Fruit fly (Drosophila melanogaster) whole organism, embryonic: ENCODE data around the gene Adh.

ENCODE experiments used
- Ada2b ChIP-seq: fragments of 200-800 bp; sonication (Bioruptor generic); IDR thresholded peaks from 2 replicates; pipeline ENCODE4 v1.3.6; 2022; ENCODE audit warnings: missing biosample characterization, missing genetic modification characterization
- Atf-2 ChIP-seq: fragments of 200-800 bp; sonication (Bioruptor generic); optimal IDR thresholded peaks from 2 replicates; lab custom pipeline; 2016; ENCODE audit warnings: missing biosample characterization, missing genetic modification characterization
- CG11560 ChIP-seq: fragments of 200-800 bp; sonication (Bioruptor generic); IDR thresholded peaks from 3 replicates; pipeline ENCODE4 v1.3.6; 2022; ENCODE audit warnings: missing biosample characterization, missing genetic modification characterization
- CG14050 ChIP-seq: fragments of 200-800 bp; sonication (Bioruptor generic); IDR thresholded peaks from 3 replicates; pipeline ENCODE4 v1.3.6; 2022; ENCODE audit warnings: missing biosample characterization, missing genetic modification characterization
- CG15269 ChIP-seq: fragments of 200-800 bp; sonication (Bioruptor generic); optimal IDR thresholded peaks from 2 replicates; lab custom pipeline; 2018; ENCODE audit warnings: missing biosample characterization, mild to moderate bottlenecking, missing genetic modification characterization, moderate library complexity
- CG17361 ChIP-seq: fragments of 200-800 bp; sonication (Bioruptor generic); IDR thresholded peaks from 3 replicates; pipeline ENCODE4 v1.3.6; 2022; ENCODE audit warnings: missing biosample characterization, missing genetic modification characterization
- CG17829 ChIP-seq: fragments of 200-800 bp; optimal IDR thresholded peaks from 2 replicates; lab custom pipeline; 2019; ENCODE audit warnings: missing biosample characterization, mild to moderate bottlenecking, missing genetic modification characterization, moderate library complexity
- CG2678 ChIP-seq: fragments of 200-800 bp; sonication (Bioruptor generic); optimal IDR thresholded peaks from 3 replicates; lab custom pipeline; 2019; ENCODE audit warnings: missing biosample characterization, mild to moderate bottlenecking, missing genetic modification characterization, moderate library complexity
- CG3281 ChIP-seq: fragments of 200-800 bp; sonication (Bioruptor generic); optimal IDR thresholded peaks from 3 replicates; lab custom pipeline; 2017; ENCODE audit warnings: missing biosample characterization, mild to moderate bottlenecking, missing genetic modification characterization
- CG34376 ChIP-seq: fragments of 200-800 bp; sonication (Bioruptor generic); optimal IDR thresholded peaks from 2 replicates; lab custom pipeline; 2018; ENCODE audit warnings: missing biosample characterization, mild to moderate bottlenecking, missing genetic modification characterization
- CG42726 ChIP-seq: fragments of 200-800 bp; sonication (Bioruptor generic); IDR thresholded peaks from 2 replicates; pipeline ENCODE4 v1.3.6; 2022; ENCODE audit warnings: missing biosample characterization, missing genetic modification characterization; ENCODE audit not compliant: partially characterized antibody
- CG5245 ChIP-seq: fragments of 200-800 bp; sonication (Bioruptor generic); optimal IDR thresholded peaks from 3 replicates; lab custom pipeline; 2016; ENCODE audit warnings: missing biosample characterization, missing genetic modification characterization
- CG6272 ChIP-seq: fragments of 200-800 bp; sonication (Bioruptor generic); IDR thresholded peaks from 2 replicates; pipeline ENCODE4 v1.3.6; 2022; ENCODE audit warnings: missing biosample characterization, missing genetic modification characterization
- CG8478 ChIP-seq: fragments of >200 bp; optimal IDR thresholded peaks from 2 replicates; lab custom pipeline; 2018
- E2f1 ChIP-seq: fragments of 200-800 bp; sonication (Bioruptor generic); IDR thresholded peaks from 2 replicates; pipeline ENCODE4 v1.3.6; 2022; ENCODE audit warnings: missing biosample characterization, missing genetic modification characterization
- HLH4C ChIP-seq: fragments of 200-800 bp; sonication (Bioruptor generic); IDR thresholded peaks from 3 replicates; pipeline ENCODE4 v1.3.6; 2022; ENCODE audit warnings: missing biosample characterization, missing genetic modification characterization; ENCODE audit not compliant: partially characterized antibody
- Hmx ChIP-seq: fragments of 200-800 bp; sonication (Bioruptor generic); optimal IDR thresholded peaks from 2 replicates; lab custom pipeline; 2016; ENCODE audit warnings: missing biosample characterization, missing genetic modification characterization
- Opbp ChIP-seq: fragments of 200-800 bp; sonication (Bioruptor generic); IDR thresholded peaks from 3 replicates; pipeline ENCODE4 v1.3.6; 2022; ENCODE audit warnings: missing biosample characterization, missing genetic modification characterization; ENCODE audit not compliant: partially characterized antibody
- PHDP ChIP-seq: fragments of 200-800 bp; sonication (Bioruptor generic); optimal IDR thresholded peaks from 3 replicates; lab custom pipeline; 2018; ENCODE audit warnings: missing biosample characterization, mild to moderate bottlenecking, missing genetic modification characterization, moderate library complexity
- Pdp1 ChIP-seq, 2 experiments: fragments of 200-800 bp; sonication (Bioruptor generic); optimal IDR thresholded peaks; 3 replicates each; lab custom pipeline; 2016; ENCODE audit warnings: missing biosample characterization in 2 of 2, missing genetic modification characterization in 2 of 2, mild to moderate bottlenecking in 1 of 2, moderate library complexity in 1 of 2
- Ssrp ChIP-seq: fragments of 200-800 bp; sonication (Bioruptor generic); optimal IDR thresholded peaks from 2 replicates; lab custom pipeline; 2018; ENCODE audit warnings: missing biosample characterization, mild to moderate bottlenecking, missing genetic modification characterization, moderate library complexity
- Vsx1 ChIP-seq: fragments of 200-800 bp; sonication (Bioruptor generic); optimal IDR thresholded peaks from 2 replicates; lab custom pipeline; 2017; ENCODE audit warnings: missing biosample characterization, mild to moderate bottlenecking, missing genetic modification characterization, missing genetic modification reagents
- cg ChIP-seq: fragments of 200-800 bp; sonication (Bioruptor generic); optimal IDR thresholded peaks from 3 replicates; lab custom pipeline; 2019; ENCODE audit warnings: missing biosample characterization, mild to moderate bottlenecking, missing genetic modification characterization, moderate library complexity
- exex ChIP-seq: fragments of 200-800 bp; sonication (Bioruptor generic); optimal IDR thresholded peaks from 4 replicates; lab custom pipeline; 2018; ENCODE audit warnings: missing biosample characterization, mild to moderate bottlenecking, missing genetic modification characterization, moderate library complexity
- grau ChIP-seq: fragments of 200-800 bp; optimal IDR thresholded peaks from 3 replicates; lab custom pipeline; 2019; ENCODE audit warnings: missing biosample characterization, mild to moderate bottlenecking, missing genetic modification characterization, moderate library complexity
- grn ChIP-seq: fragments of 200-800 bp; sonication (Bioruptor generic); optimal IDR thresholded peaks from 3 replicates; lab custom pipeline; 2017; ENCODE audit warnings: missing biosample characterization, missing genetic modification characterization
- mirr ChIP-seq: fragments of 200-800 bp; sonication (Bioruptor generic); optimal IDR thresholded peaks from 3 replicates; lab custom pipeline; 2018; ENCODE audit warnings: missing biosample characterization, mild to moderate bottlenecking, missing genetic modification characterization
- row ChIP-seq: fragments of 200-800 bp; sonication (Bioruptor generic); IDR thresholded peaks from 3 replicates; pipeline ENCODE4 v1.3.6; 2022; ENCODE audit warnings: missing biosample characterization, missing genetic modification characterization
- sens ChIP-seq: fragments of 200-800 bp; sonication (Bioruptor generic); peaks from one replicate; lab custom pipeline; 2016; ENCODE audit warnings: missing biosample characterization, missing genetic modification characterization
- slou ChIP-seq: fragments of 200-800 bp; sonication (Bioruptor generic); optimal IDR thresholded peaks from 3 replicates; lab custom pipeline; 2016; ENCODE audit warnings: missing biosample characterization, missing genetic modification characterization
- sqz ChIP-seq: fragments of 200-800 bp; sonication (Bioruptor generic); optimal IDR thresholded peaks from 3 replicates; lab custom pipeline; 2018; ENCODE audit warnings: missing biosample characterization, mild to moderate bottlenecking, missing genetic modification characterization
- sug ChIP-seq: fragments of 200-800 bp; optimal IDR thresholded peaks from 2 replicates; lab custom pipeline; 2019; ENCODE audit warnings: missing biosample characterization, mild to moderate bottlenecking, missing genetic modification characterization, moderate library complexity
- unpg ChIP-seq: fragments of 200-800 bp; sonication (Bioruptor generic); optimal IDR thresholded peaks from 3 replicates; lab custom pipeline; 2018; ENCODE audit warnings: missing biosample characterization, mild to moderate bottlenecking, missing genetic modification characterization, moderate library complexity

Gene Adh

DNA sequence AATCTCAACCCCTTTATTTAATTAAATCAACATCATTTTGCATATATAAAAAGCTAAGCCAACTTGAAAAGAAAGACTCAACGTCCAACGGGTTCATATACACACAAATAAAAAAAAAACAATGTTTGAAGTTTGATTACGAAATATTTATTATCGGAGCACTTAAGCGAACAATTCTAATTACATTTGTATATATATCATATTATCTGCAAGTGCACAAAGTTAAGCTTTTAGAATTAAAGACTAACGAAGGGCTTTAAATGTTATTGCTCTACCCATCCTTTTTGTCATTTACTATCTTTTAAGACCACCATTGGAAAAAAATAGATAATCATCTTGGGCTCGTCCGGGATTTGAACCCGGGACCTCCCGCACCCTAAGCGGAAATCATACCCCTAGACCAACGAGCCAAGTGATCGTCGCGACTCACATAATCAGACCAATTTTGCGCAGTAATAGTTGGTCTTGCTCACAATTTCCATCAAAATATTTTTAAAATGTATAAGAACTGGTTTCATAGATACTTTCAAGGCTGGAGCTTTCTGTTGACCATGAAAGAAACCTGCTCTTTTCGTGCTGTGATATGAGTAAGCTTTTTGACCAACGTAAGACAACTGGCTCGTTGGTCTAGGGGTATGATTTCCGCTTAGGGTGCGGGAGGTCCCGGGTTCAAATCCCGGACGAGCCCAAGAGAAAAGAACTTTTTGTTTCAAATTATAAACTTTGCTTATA lies 16.1 kb upstream of the Adh start (continued):
- TF ChIP-seq sqz (peak; percentile 15), HLH4C (peak; percentile 70; the same call in 2 of the 3 replicates)

DNA sequence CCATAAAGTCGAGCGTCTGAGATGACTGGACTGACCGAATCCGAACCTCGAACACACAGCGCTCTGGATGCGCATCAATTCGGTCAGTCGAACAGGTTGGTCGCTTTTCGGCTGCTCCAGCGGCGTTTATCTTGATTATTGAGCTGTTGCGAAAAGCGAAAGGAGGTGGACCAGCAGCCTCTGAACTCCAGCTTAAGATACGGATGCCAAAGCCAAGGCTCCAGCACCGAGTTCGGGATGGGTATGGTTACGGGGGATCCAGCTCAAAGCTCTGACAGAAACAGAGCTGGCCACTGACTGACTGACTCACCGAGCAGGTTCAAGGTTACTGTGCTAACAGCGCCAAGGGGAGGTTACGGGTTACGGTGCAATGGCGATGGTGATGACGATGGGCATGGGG lies 9.2 kb upstream of the Adh start:
- TF ChIP-seq CG42726 (GFP tag; lab: Robert Waterston, UW) (0 out of 2 replicates have a peak, but pooled peaks have one; percentile 51), Hmx (no peak), Opbp (GFP tag; lab: Robert Waterston, UW) (no peak), CG8478 (lab: Kevin White, UChicago) (peak; percentile 22)

DNA sequence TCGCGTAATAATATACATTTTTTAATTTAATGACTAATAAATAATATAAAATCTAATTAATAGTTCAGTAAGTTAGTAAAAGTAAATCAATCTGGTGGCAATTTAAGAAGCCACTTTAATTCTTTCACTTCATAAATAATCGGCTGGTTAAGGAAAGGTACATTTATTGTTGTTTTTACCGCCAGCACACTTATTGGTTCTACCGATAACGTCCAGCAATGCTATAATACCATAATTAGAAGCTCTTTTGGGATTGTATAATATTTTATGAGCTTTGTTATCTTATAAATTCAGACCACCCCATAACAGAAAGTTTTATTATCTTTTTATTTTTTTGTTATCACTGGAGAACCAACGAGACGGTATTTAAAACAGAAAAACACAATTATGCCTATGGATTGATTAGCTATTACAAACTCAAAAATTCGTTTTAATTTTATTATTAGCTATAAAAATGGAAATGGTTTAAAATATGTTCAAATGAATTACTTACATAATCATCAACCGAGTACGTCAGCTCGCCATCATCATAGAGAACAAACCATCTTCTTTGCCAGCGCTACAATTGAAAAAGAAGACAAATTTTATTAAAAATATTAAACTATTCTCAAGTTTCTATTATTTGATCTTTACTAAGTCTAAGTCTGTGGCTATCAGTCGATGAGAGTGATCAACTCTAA lies 3.9 kb upstream of the Adh start:
- peak; percentile 35 for TF ChIP-seq mirr (GFP tag; lab: Kevin White, UChicago)
- peak; percentile 39 for TF ChIP-seq PHDP (tag; lab: Kevin White, UChicago)
- TF ChIP-seq grn (GFP tag; lab: Kevin White, UChicago): peak; percentile 20
- TF ChIP-seq CG5245: no peak
- no peak for TF ChIP-seq CG3281
- peak; percentile 82 for TF ChIP-seq sug (tag; lab: Kevin White, UChicago)
- TF ChIP-seq CG17361: no peak
- TF ChIP-seq E2f1: no peak
- TF ChIP-seq CG14050 (GFP tag; lab: Robert Waterston, UW): no peak
- peak; percentile 57 for TF ChIP-seq CG34376
- TF ChIP-seq Ada2b: no peak
- peak; percentile 99 for TF ChIP-seq exex (tag; lab: Kevin White, UChicago)
- peak; percentile 43 for TF ChIP-seq Vsx1 (GFP tag; lab: Kevin White, UChicago)
- TF ChIP-seq CG6272 (GFP tag; lab: Robert Waterston, UW): no peak
- no peak for TF ChIP-seq row (GFP tag; lab: Robert Waterston, UW)
- TF ChIP-seq grau (tag; lab: Kevin White, UChicago): peak; percentile 5
- peak; percentile 21 for TF ChIP-seq CG2678 (tag; lab: Kevin White, UChicago)
- no peak for TF ChIP-seq Ssrp (tag; lab: Kevin White, UChicago)
- TF ChIP-seq slou (GFP tag; lab: Kevin White, UChicago): no peak
- TF ChIP-seq sens: peak; percentile 46
- peak in 1 of 2 experiments; percentile 97 for TF ChIP-seq Pdp1 (GFP tag; optimal IDR thresholded peaks at IDR 0.05; lab: Kevin White, UChicago)
- TF ChIP-seq CG11560: no peak
- no peak for TF ChIP-seq cg (GFP tag; lab: Kevin White, UChicago)
- no peak for TF ChIP-seq Atf-2 (GFP tag; lab: Kevin White, UChicago)
- peak; percentile 30 for TF ChIP-seq unpg (GFP tag; lab: Kevin White, UChicago)
- TF ChIP-seq CG17829 (tag; lab: Kevin White, UChicago): no peak
- TF ChIP-seq CG15269: peak; percentile 15
